Worm (Caenorhabditis elegans) whole organism, L2 larva: ENCODE data around the gene rps-14.

Source experiments
- C34F6.9 ChIP-seq: fragments of 150-350 bp; optimal IDR thresholded peaks from 2 replicates; lab custom pipeline; 2014; ENCODE audit warnings: missing biosample characterization, missing genetic modification characterization
- F13H6.1 ChIP-seq: sonication (generic microtip); optimal IDR thresholded peaks from 2 replicates; lab custom pipeline; 2016; ENCODE audit warnings: missing genetic modification characterization, missing compliant biosample characterization
- R02D3.7 ChIP-seq: fragments of 150-350 bp; optimal IDR thresholded peaks from 2 replicates; lab custom pipeline; 2014; ENCODE audit warnings: missing biosample characterization, missing genetic modification characterization
- Y55F3AM.14 ChIP-seq: fragments of 200-800 bp; sonication (Bioruptor generic); optimal IDR thresholded peaks from 2 replicates; lab custom pipeline; 2018; ENCODE audit warnings: mild to moderate bottlenecking, missing genetic modification characterization, missing compliant biosample characterization
- ZK546.5 ChIP-seq: sonication (generic microtip); optimal IDR thresholded peaks from 2 replicates; lab custom pipeline; 2017; ENCODE audit warnings: missing biosample characterization, missing genetic modification characterization
- alr-1 ChIP-seq: fragments of 150-350 bp; optimal IDR thresholded peaks from 2 replicates; lab custom pipeline; 2014; ENCODE audit warnings: missing biosample characterization, missing genetic modification characterization
- aly-2 ChIP-seq: fragments of 150-350 bp; optimal IDR thresholded peaks from 2 replicates; lab custom pipeline; 2014; ENCODE audit warnings: missing biosample characterization, missing genetic modification characterization
- blmp-1 ChIP-seq: sonication (generic microtip); optimal IDR thresholded peaks from 2 replicates; lab custom pipeline; 2017; ENCODE audit warnings: missing genetic modification characterization, mild to moderate bottlenecking, missing compliant biosample characterization, antibody characterized with exemption, moderate library complexity; ENCODE audit not compliant: insufficient read depth
- ceh-16 ChIP-seq: fragments of 150-350 bp; optimal IDR thresholded peaks from 2 replicates; lab custom pipeline; 2014; ENCODE audit warnings: missing biosample characterization, missing genetic modification characterization
- ceh-82 ChIP-seq: fragments of 150-350 bp; optimal IDR thresholded peaks from 2 replicates; lab custom pipeline; 2014; ENCODE audit warnings: missing biosample characterization, missing genetic modification characterization
- crh-2 ChIP-seq: sonication (generic microtip); optimal IDR thresholded peaks from 2 replicates; lab custom pipeline; 2017; ENCODE audit warnings: missing biosample characterization, missing genetic modification characterization
- egl-27 ChIP-seq: sonication (generic microtip); optimal IDR thresholded peaks from 3 replicates; lab custom pipeline; 2017; ENCODE audit warnings: missing biosample characterization, missing genetic modification reagents, missing genetic modification characterization
- elt-1 ChIP-seq: fragments of 150-350 bp; optimal IDR thresholded peaks from 2 replicates; lab custom pipeline; 2014; ENCODE audit warnings: missing biosample characterization, missing genetic modification characterization
- elt-3 ChIP-seq: sonication (generic microtip); optimal IDR thresholded peaks from 2 replicates; lab custom pipeline; 2017; ENCODE audit warnings: missing biosample characterization, missing genetic modification characterization
- fos-1 ChIP-seq: fragments of 150-350 bp; optimal IDR thresholded peaks from 2 replicates; lab custom pipeline; 2014; ENCODE audit warnings: missing biosample characterization, missing genetic modification characterization
- gmeb-1 ChIP-seq: fragments of 150-350 bp; optimal IDR thresholded peaks from 2 replicates; lab custom pipeline; 2014; ENCODE audit warnings: missing biosample characterization, missing genetic modification characterization
- lin-13 ChIP-seq: fragments of 150-350 bp; optimal IDR thresholded peaks from 2 replicates; lab custom pipeline; 2014; ENCODE audit warnings: missing biosample characterization, missing genetic modification reagents, missing genetic modification characterization
- lin-39 ChIP-seq: fragments of 150-350 bp; optimal IDR thresholded peaks from 2 replicates; lab custom pipeline; 2014; ENCODE audit warnings: missing biosample characterization, missing genetic modification reagents, missing genetic modification characterization
- lsy-2 ChIP-seq, 2 experiments: fragments of 150-350 bp in 1 of 2; sonication (generic microtip) in 1 of 2; optimal IDR thresholded peaks; 2 replicates each; lab custom pipeline; 2014 to 2017; ENCODE audit warnings: missing biosample characterization in 2 of 2, missing genetic modification characterization in 2 of 2
- mab-5 ChIP-seq: fragments of 150-350 bp; optimal IDR thresholded peaks from 2 replicates; lab custom pipeline; 2014; ENCODE audit warnings: missing biosample characterization, missing genetic modification characterization
- mbf-1 ChIP-seq: sonication (generic microtip); optimal IDR thresholded peaks from 2 replicates; lab custom pipeline; 2017; ENCODE audit warnings: missing biosample characterization, missing genetic modification characterization
- mdl-1 ChIP-seq, 2 experiments: fragments of 150-350 bp in 1 of 2; sonication (generic microtip) in 1 of 2; optimal IDR thresholded peaks; 2 replicates each; lab custom pipeline; 2017; ENCODE audit warnings: missing biosample characterization in 2 of 2, missing genetic modification characterization in 2 of 2
- nhr-10 ChIP-seq: sonication (generic microtip); optimal IDR thresholded peaks from 2 replicates; lab custom pipeline; 2017; ENCODE audit warnings: missing biosample characterization, missing genetic modification characterization
- nhr-11 ChIP-seq: fragments of 150-350 bp; optimal IDR thresholded peaks from 2 replicates; lab custom pipeline; 2014; ENCODE audit warnings: missing biosample characterization, missing genetic modification characterization
- nhr-12 ChIP-seq: fragments of 150-350 bp; optimal IDR thresholded peaks from 2 replicates; lab custom pipeline; 2014; ENCODE audit warnings: missing biosample characterization, missing genetic modification characterization
- nhr-129 ChIP-seq: fragments of 150-350 bp; optimal IDR thresholded peaks from 2 replicates; lab custom pipeline; 2014; ENCODE audit warnings: missing biosample characterization, missing genetic modification characterization
- nhr-21 ChIP-seq: fragments of 150-350 bp; optimal IDR thresholded peaks from 2 replicates; lab custom pipeline; 2014; ENCODE audit warnings: missing biosample characterization, missing genetic modification characterization
- nhr-23 ChIP-seq: fragments of 150-350 bp; optimal IDR thresholded peaks from 2 replicates; lab custom pipeline; 2014; ENCODE audit warnings: missing biosample characterization, missing genetic modification reagents, missing genetic modification characterization
- nhr-237 ChIP-seq: fragments of 150-350 bp; optimal IDR thresholded peaks from 2 replicates; lab custom pipeline; 2014; ENCODE audit warnings: missing biosample characterization, missing genetic modification characterization
- nhr-25 ChIP-seq: fragments of 150-350 bp; sonication (generic microtip); optimal IDR thresholded peaks from 3 replicates; lab custom pipeline; 2014; ENCODE audit warnings: missing biosample characterization, missing genetic modification characterization
- nhr-6 ChIP-seq: fragments of 150-350 bp; optimal IDR thresholded peaks from 2 replicates; lab custom pipeline; 2014; ENCODE audit warnings: missing biosample characterization, missing genetic modification characterization
- nhr-77 ChIP-seq: fragments of 150-350 bp; optimal IDR thresholded peaks from 2 replicates; lab custom pipeline; 2014; ENCODE audit warnings: missing biosample characterization, missing genetic modification characterization
- peb-1 ChIP-seq: fragments of 150-350 bp; optimal IDR thresholded peaks from 2 replicates; lab custom pipeline; 2014; ENCODE audit warnings: missing biosample characterization, missing genetic modification characterization
- sem-4 ChIP-seq: fragments of 150-350 bp; optimal IDR thresholded peaks from 2 replicates; lab custom pipeline; 2014; ENCODE audit warnings: missing biosample characterization, missing genetic modification reagents, missing genetic modification characterization
- skn-1 ChIP-seq: sonication (generic microtip); optimal IDR thresholded peaks from 2 replicates; lab custom pipeline; 2017; ENCODE audit warnings: missing biosample characterization, missing genetic modification characterization
- sma-3 ChIP-seq: sonication (generic microtip); optimal IDR thresholded peaks from 2 replicates; lab custom pipeline; 2016; ENCODE audit warnings: missing genetic modification reagents, missing genetic modification characterization, missing compliant biosample characterization
- sma-9 ChIP-seq, 2 experiments: fragments of 150-350 bp in 1 of 2; sonication (generic microtip) in 1 of 2; optimal IDR thresholded peaks; 2 replicates each; lab custom pipeline; 2014 to 2016; ENCODE audit warnings: missing genetic modification characterization in 2 of 2, mild to moderate bottlenecking in 1 of 2, missing biosample characterization in 1 of 2, missing compliant biosample characterization in 1 of 2, missing genetic modification reagents in 1 of 2, moderate library complexity in 1 of 2
- snpc-4 ChIP-seq: fragments of 150-350 bp; optimal IDR thresholded peaks from 2 replicates; lab custom pipeline; 2014; ENCODE audit warnings: missing biosample characterization, missing genetic modification characterization
- unc-39 ChIP-seq: fragments of 150-350 bp; optimal IDR thresholded peaks from 2 replicates; lab custom pipeline; 2014; ENCODE audit warnings: missing biosample characterization, missing genetic modification characterization
- unc-55 ChIP-seq: fragments of 150-350 bp; sonication (generic microtip); optimal IDR thresholded peaks from 3 replicates; lab custom pipeline; 2014; ENCODE audit warnings: missing biosample characterization, missing genetic modification reagents, missing genetic modification characterization
- unc-62 ChIP-seq: fragments of 150-350 bp; optimal IDR thresholded peaks from 2 replicates; lab custom pipeline; 2014; ENCODE audit warnings: missing biosample characterization, missing genetic modification reagents, missing genetic modification characterization
- zag-1 ChIP-seq: fragments of 150-350 bp; optimal IDR thresholded peaks from 2 replicates; lab custom pipeline; 2014; ENCODE audit warnings: missing biosample characterization, missing genetic modification characterization
- ztf-11 ChIP-seq: sonication (generic microtip); optimal IDR thresholded peaks from 2 replicates; lab custom pipeline; 2017; ENCODE audit warnings: missing biosample characterization, missing genetic modification characterization
- ztf-4 ChIP-seq: fragments of 150-350 bp; optimal IDR thresholded peaks from 2 replicates; lab custom pipeline; 2014; ENCODE audit warnings: missing biosample characterization, missing genetic modification characterization

The rps-14 gene

DNA sequence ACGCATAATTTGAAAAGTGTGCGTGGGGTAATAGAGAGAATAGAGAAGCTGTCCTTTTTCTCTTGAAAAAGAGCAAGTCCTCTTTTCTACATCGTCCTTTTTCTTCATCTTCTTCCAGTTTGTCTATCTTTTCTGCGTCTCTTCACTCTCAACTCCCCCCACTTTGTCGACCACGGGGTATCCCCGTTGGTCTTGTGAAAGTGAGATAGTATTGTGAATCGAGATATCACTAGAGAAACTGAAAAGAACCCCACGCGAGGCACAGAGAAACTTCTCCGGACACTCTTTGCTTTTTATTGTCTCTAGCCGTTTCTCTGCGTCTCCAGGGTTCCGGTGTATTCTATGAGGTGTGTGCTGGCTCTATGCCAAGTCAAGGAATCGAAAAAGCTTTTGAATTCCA lies 23.8 kb downstream of the rps-14 start (continued):
- no peak for TF ChIP-seq alr-1 (tag; lab: Kevin White, UChicago)
- peak; percentile 96 for TF ChIP-seq nhr-6 (tag; lab: Kevin White, UChicago)
- peak; percentile 98 to 99 for TF ChIP-seq mdl-1 (tag; optimal IDR thresholded peaks at IDR 0.05; lab: Kevin White, UChicago)
- peak; percentile 96 for TF ChIP-seq F13H6.1
- peak; percentile 95 for TF ChIP-seq crh-2 (tag; lab: Kevin White, UChicago)
- TF ChIP-seq skn-1, result no peak
- TF ChIP-seq snpc-4 (tag; lab: Kevin White, UChicago), result peak; percentile 76
- peak; percentile 94 for TF ChIP-seq nhr-129 (tag; lab: Kevin White, UChicago)
- TF ChIP-seq aly-2 (tag; lab: Kevin White, UChicago), result no peak
- no peak for TF ChIP-seq elt-3
- peak; percentile 74 to 95 for TF ChIP-seq lsy-2 (tag; optimal IDR thresholded peaks at IDR 0.05; lab: Kevin White, UChicago)
- peak; percentile 90 for TF ChIP-seq lin-13
- TF ChIP-seq unc-39 (tag; lab: Kevin White, UChicago), result no peak
- TF ChIP-seq nhr-21 (tag; lab: Kevin White, UChicago), result peak; percentile 93
- TF ChIP-seq ceh-82 (tag; lab: Kevin White, UChicago), result no peak
- no peak for TF ChIP-seq nhr-237 (tag; lab: Kevin White, UChicago)
- peak; percentile 78 for TF ChIP-seq fos-1
- TF ChIP-seq, all 48 proteins: peak for 31

DNA sequence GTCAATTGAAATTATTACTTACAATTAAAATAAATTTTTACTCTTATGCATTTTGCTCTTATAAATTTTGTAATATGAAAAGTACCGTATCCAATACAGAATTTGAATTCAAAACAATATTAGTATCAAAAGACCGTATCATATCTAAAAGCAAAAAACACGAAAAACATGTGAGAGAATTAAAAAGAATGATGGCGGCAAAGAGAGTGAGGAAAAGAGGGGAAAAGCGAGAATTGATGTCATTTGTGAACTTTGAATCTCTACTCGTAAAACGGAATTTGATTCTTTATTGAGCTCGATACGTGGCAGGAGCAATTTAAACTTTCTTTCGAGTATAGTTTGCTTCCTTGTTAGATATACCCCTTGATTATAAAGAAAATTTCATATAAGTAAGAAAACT lies 24.9 kb downstream of the rps-14 start:
- TF ChIP-seq ceh-82 (tag; lab: Kevin White, UChicago), result no peak
- peak; percentile 50 for TF ChIP-seq crh-2 (tag; lab: Kevin White, UChicago)
- no peak for TF ChIP-seq sem-4 (tag; lab: Kevin White, UChicago)
- no peak for TF ChIP-seq F13H6.1
- TF ChIP-seq elt-1, result no peak
- TF ChIP-seq sma-9 (GFP tag; optimal IDR thresholded peaks at IDR 0.05; lab: Kevin White, UChicago), result peak; percentile 40
- no peak for TF ChIP-seq sma-9 (tag; optimal IDR thresholded peaks at IDR 0.05; lab: Kevin White, UChicago)
- no peak for TF ChIP-seq nhr-77 (tag; lab: Kevin White, UChicago)
- peak; percentile 13 for TF ChIP-seq skn-1
- no peak for TF ChIP-seq gmeb-1 (tag; lab: Kevin White, UChicago)
- no peak for TF ChIP-seq peb-1 (tag; lab: Kevin White, UChicago)
- TF ChIP-seq C34F6.9 (tag; lab: Kevin White, UChicago), result no peak
- TF ChIP-seq mbf-1 (tag; lab: Kevin White, UChicago), result no peak
- no peak for TF ChIP-seq ZK546.5 (tag; lab: Kevin White, UChicago)
- TF ChIP-seq egl-27 (tag; lab: Kevin White, UChicago), result no peak
- TF ChIP-seq nhr-21 (tag; lab: Kevin White, UChicago), result no peak
- no peak for TF ChIP-seq nhr-11 (tag; lab: Kevin White, UChicago)
- no peak for TF ChIP-seq nhr-23 (tag; lab: Kevin White, UChicago)
- TF ChIP-seq unc-55 (GFP tag; lab: Kevin White, UChicago), result peak; percentile 28
- no peak for TF ChIP-seq nhr-6 (tag; lab: Kevin White, UChicago)
- no peak for TF ChIP-seq unc-62
- no peak for TF ChIP-seq nhr-10 (tag; lab: Kevin White, UChicago)
- no peak for TF ChIP-seq mab-5 (tag; lab: Kevin White, UChicago)
- TF ChIP-seq lin-39, result no peak
- TF ChIP-seq unc-39 (tag; lab: Kevin White, UChicago), result no peak
- no peak for TF ChIP-seq Y55F3AM.14 (GFP tag; lab: Kevin White, UChicago)
- TF ChIP-seq nhr-129 (tag; lab: Kevin White, UChicago), result no peak
- TF ChIP-seq fos-1, result no peak
- no peak for TF ChIP-seq nhr-25 (tag; lab: Kevin White, UChicago)
- no peak for TF ChIP-seq nhr-237 (tag; lab: Kevin White, UChicago)
- TF ChIP-seq ztf-11, result no peak
- TF ChIP-seq mdl-1 (tag; optimal IDR thresholded peaks at IDR 0.05; lab: Kevin White, UChicago), result no peak

DNA sequence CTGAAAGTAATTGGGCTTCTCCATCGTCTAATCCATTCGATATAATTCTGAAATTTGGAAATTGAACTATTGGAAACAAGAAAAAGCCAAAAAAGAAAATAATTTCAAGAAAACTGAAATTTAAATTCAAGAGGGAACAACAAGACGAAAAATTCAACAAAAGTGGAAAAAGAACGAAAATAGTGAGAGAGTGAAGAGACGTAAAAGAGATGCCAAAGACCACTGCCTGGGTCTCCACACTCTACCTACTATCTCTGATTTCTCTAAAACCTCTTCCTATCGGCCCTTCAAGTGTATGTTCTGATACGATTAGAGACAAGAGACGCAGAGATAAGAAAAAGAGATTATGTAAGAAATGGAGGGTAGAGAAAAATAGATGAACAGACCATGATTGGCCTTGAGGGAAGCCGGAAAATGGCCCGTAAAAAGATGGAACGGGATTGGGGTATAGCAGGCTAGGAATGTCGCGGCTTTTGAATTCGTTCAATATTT lies 25.6 kb downstream of the rps-14 start, which contains the start of gene ogt-1:
ogt-1 (minus strand) TSS at position 51 of the 492 bp plus-strand sequence.
- TF ChIP-seq lin-13 (peak; percentile 82), ceh-16 (tag; lab: Kevin White, UChicago) (peak; percentile 67), fos-1 (peak; percentile 79), unc-39 (tag; lab: Kevin White, UChicago) (no peak), sem-4 (tag; lab: Kevin White, UChicago) (peak; percentile 88), lin-39 (no peak), aly-2 (tag; lab: Kevin White, UChicago) (no peak), ZK546.5 (tag; lab: Kevin White, UChicago) (peak; percentile 48), nhr-6 (tag; lab: Kevin White, UChicago) (peak; percentile 91), sma-3 (GFP tag; lab: Kevin White, UChicago) (peak; percentile 86), gmeb-1 (tag; lab: Kevin White, UChicago) (peak; percentile 81), nhr-10 (tag; lab: Kevin White, UChicago) (no peak), alr-1 (tag; lab: Kevin White, UChicago) (no peak), blmp-1 (peak; percentile 66), ztf-4 (peak; percentile 93), nhr-23 (tag; lab: Kevin White, UChicago) (no peak), zag-1 (tag; lab: Kevin White, UChicago) (peak; percentile 58), nhr-25 (tag; lab: Kevin White, UChicago) (peak; percentile 94), R02D3.7 (no peak), nhr-12 (no peak), snpc-4 (tag; lab: Kevin White, UChicago) (peak; percentile 80), elt-1 (no peak), elt-3 (no peak), crh-2 (tag; lab: Kevin White, UChicago) (peak; percentile 95), mdl-1 (tag; optimal IDR thresholded peaks at IDR 0.05; lab: Kevin White, UChicago) (peak; percentile 71 to 85), F13H6.1 (peak; percentile 92), nhr-11 (tag; lab: Kevin White, UChicago) (no peak), C34F6.9 (tag; lab: Kevin White, UChicago) (peak; percentile 94), unc-55 (GFP tag; lab: Kevin White, UChicago) (peak; percentile 96), mab-5 (tag; lab: Kevin White, UChicago) (peak; percentile 64), Y55F3AM.14 (GFP tag; lab: Kevin White, UChicago) (peak; percentile 39), lsy-2 (tag; optimal IDR thresholded peaks at IDR 0.05; lab: Kevin White, UChicago) (peak; percentile 56 to 93), nhr-77 (tag; lab: Kevin White, UChicago) (no peak)
